Fruit fly (Drosophila melanogaster): ENCODE measurements around the gene Coq4.

The Coq4 gene

DNA sequence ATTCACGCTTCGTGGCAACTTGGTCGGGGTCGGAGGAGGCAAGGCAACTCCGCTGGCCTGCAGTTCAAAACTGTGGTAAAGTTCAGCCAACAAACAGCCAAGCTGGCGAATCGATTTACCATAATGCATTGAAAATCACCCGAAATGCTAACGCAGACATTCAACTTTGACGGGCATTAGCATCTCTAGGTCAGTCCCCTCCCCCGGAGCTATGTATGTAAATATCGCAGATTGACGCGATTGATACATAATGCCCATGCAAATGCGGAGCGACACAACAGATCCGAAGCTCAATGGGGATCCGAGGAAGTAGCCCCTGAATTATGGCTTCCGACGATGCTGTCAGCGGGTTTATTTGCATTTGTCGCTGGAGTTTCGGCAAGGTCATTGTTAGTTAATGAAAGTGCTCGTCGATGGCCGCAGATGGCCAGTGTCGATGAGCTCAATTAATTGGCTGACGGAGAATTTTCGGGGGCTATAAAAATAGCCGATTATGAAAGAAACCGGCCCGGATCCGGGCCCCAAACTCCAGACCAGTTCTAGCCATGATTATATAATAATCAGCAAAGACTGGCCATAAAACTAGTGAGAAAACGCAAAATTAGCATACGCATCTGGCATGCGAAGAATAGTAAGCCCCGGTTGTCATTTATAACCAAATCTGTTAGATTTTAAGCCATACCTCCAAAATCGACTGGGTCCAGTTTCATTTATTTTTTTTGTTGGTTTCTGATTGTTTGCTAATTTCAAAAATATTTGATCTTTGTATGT is 46.6 kb downstream of the Coq4 start:
- no peak for TF ChIP-seq fru (GFP tag; optimal IDR thresholded peaks at IDR 0.05)
- TF ChIP-seq Myc (optimal IDR thresholded peaks at IDR 0.05): no peak
- no peak for TF ChIP-seq sage (GFP tag; optimal IDR thresholded peaks at IDR 0.05)
- TF ChIP-seq woc (GFP tag; optimal IDR thresholded peaks at IDR 0.05): no peak
- no peak for TF ChIP-seq psq (GFP tag; optimal IDR thresholded peaks at IDR 0.05)
- no peak for TF ChIP-seq Sp1 (GFP tag; optimal IDR thresholded peaks at IDR 0.05)
- no peak for TF ChIP-seq tai (GFP tag; optimal IDR thresholded peaks at IDR 0.05)
- no peak for TF ChIP-seq Abd-B (GFP tag; optimal IDR thresholded peaks at IDR 0.05)
- no peak for TF ChIP-seq Hnf4 (GFP tag; optimal IDR thresholded peaks at IDR 0.05)
- no peak for TF ChIP-seq jim (GFP tag; optimal IDR thresholded peaks at IDR 0.05)
- no peak for TF ChIP-seq GATAd (GFP tag; optimal IDR thresholded peaks at IDR 0.05)
- TF ChIP-seq Jra (GFP tag; optimal IDR thresholded peaks at IDR 0.05): no peak
- no peak for TF ChIP-seq Hr78 (GFP tag; optimal IDR thresholded peaks at IDR 0.05)
- TF ChIP-seq dl (GFP tag; optimal IDR thresholded peaks at IDR 0.05; ENCODE audit: insufficient read depth in 1 of 2, partially characterized antibody in 2 of 2): no peak
- TF ChIP-seq sv (GFP tag; optimal IDR thresholded peaks at IDR 0.05): no peak
- TF ChIP-seq Mio (GFP tag; optimal IDR thresholded peaks at IDR 0.05): no peak

DNA sequence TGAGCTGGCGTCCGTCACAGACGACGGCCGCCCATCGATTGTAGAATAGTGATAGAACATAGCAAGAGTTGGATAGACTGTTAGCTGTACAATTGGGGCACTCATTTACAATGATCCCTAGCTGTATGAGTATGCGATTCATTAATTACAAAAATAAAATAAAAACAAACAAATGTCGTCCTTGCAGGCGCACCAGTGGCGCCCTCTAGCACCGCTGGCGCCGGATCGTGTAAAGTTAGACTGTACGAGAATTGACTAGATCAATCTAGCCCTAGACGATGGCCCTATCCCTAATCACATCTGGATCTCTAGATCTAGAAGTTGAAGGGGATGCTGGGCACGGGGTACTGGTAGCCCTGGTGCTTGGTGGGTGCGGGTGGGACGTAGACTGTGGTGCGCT is 49.7 kb downstream of the Coq4 start:
- TF ChIP-seq CG32264 (GFP tag; optimal IDR thresholded peaks at IDR 0.05) (no peak), Dfd (GFP tag; optimal IDR thresholded peaks at IDR 0.05) (no peak), h (GFP tag; optimal IDR thresholded peaks at IDR 0.05) (no peak), Sp1 (GFP tag; optimal IDR thresholded peaks at IDR 0.05) (no peak)

DNA sequence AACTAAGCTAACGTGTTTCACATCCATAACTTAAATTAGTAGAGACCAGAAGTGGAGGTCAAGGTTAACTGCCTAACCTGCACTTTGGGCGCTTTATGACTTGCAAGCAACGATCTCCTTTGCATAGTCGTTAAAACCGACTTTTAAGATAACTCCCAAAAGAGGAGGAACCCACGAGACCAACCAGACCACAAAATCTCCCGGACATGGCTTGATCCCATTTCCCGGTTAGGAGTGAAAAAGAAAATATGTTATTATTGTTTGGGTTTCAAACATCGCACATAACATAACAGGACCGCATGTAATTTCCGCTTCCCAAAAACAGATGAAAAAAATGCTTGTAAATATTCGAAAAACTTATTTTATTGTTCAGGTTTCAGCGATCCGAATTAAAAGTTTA is 50.1 kb downstream of the Coq4 start:
- TF ChIP-seq HLH106 (tag; optimal IDR thresholded peaks at IDR 0.05) (no peak), sv (GFP tag; optimal IDR thresholded peaks at IDR 0.05) (no peak), pan (optimal IDR thresholded peaks at IDR 0.05) (no peak), Rel (GFP tag; optimal IDR thresholded peaks at IDR 0.05) (no peak), Rel (tag; optimal IDR thresholded peaks at IDR 0.05) (no peak), Jra (GFP tag; optimal IDR thresholded peaks at IDR 0.05) (no peak), jim (GFP tag; optimal IDR thresholded peaks at IDR 0.05) (no peak), h (GFP tag; optimal IDR thresholded peaks at IDR 0.05) (no peak), foxo (GFP tag; optimal IDR thresholded peaks at IDR 0.05) (no peak), Hr83 (GFP tag; optimal IDR thresholded peaks at IDR 0.05; ENCODE audit: poor library complexity, severe bottlenecking) (no peak), lola (GFP tag; optimal IDR thresholded peaks at IDR 0.05) (no peak), Dfd (GFP tag; optimal IDR thresholded peaks at IDR 0.05) (no peak), woc (GFP tag; optimal IDR thresholded peaks at IDR 0.05) (no peak), psq (GFP tag; optimal IDR thresholded peaks at IDR 0.05) (no peak), CG32264 (GFP tag; optimal IDR thresholded peaks at IDR 0.05) (no peak), brk (GFP tag; optimal IDR thresholded peaks at IDR 0.05) (no peak), Sp1 (GFP tag; optimal IDR thresholded peaks at IDR 0.05) (no peak)

DNA sequence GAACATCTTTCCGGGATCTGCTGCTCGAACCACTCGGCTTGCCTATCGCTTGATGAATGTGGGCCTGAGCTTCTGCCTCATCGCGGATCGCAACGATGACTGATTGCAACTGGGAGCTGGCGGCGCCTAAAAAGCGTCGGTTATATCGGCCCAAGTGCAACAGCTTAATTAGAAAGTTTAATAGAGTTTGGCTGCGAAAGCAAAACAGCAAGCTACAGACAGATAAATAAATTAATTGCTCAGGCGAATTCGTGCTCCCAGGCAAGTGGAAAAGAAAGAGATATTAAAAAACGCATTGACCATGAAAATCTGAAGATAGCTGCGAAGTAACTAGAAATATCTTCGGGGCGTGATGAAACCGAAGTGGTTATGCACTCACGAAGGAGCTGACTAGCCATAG is 50.8 kb downstream of the Coq4 start, which contains the start of gene CG13728:
CG13728 (minus strand) TSS at position 101 of the 400 bp plus-strand sequence.
- TF ChIP-seq sv (GFP tag; optimal IDR thresholded peaks at IDR 0.05) (no peak), lola (GFP tag; optimal IDR thresholded peaks at IDR 0.05) (no peak)

DNA sequence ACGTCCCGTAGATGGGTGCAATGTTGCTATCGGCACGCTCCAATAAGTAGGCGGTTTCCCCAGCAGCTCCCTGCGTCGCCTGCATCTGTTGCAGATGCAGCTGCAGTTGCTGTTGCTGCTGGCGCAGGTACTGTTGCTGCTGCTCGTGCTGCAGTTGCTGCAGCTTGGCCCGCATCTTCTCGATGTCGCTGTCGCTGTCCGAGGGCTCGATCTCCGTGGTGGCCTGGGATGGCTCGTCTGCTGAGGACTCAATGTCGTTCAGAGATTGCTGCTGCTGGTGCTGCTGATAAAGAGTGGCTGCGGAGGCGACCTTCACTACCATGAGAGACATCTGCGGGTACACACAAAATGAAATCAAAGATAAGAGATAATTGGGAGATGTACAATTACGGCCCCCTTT is 51.4 kb downstream of the Coq4 start:
- TF ChIP-seq CG32264 (GFP tag; optimal IDR thresholded peaks at IDR 0.05): no peak
- no peak for TF ChIP-seq CrebA (GFP tag; optimal IDR thresholded peaks at IDR 0.05; ENCODE audit: borderline replicate concordance)

DNA sequence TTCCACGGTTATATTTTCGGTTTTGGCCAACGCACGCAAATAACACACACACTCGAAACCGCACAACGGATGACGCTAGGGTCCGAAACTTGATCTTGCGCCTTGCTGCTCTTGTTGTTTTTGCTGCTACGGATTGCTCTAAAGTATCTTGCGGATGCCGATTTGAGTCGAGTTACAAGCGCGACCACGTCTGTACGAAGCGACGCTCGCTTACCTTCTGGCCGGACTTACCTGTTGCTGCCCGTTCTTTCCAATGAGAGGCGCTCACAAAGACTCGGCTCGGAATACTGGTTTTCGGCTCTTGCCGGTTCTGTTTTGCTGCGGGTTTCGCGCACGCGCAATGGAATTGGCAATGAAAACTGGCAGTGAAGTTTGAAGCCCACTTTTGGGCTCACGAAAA is 54.1 kb downstream of the Coq4 start, which contains the start of gene Cad74A:
Cad74A (minus strand) TSS at position 220 of the 400 bp plus-strand sequence.
- TF ChIP-seq OdsH (GFP tag; optimal IDR thresholded peaks at IDR 0.05) (no peak), tai (GFP tag; optimal IDR thresholded peaks at IDR 0.05) (no peak), br (GFP tag; optimal IDR thresholded peaks at IDR 0.05) (no peak), Mio (GFP tag; optimal IDR thresholded peaks at IDR 0.05) (no peak), Hnf4 (GFP tag; optimal IDR thresholded peaks at IDR 0.05) (no peak), Rel (GFP tag; optimal IDR thresholded peaks at IDR 0.05) (no peak), Rel (tag; optimal IDR thresholded peaks at IDR 0.05) (no peak), foxo (GFP tag; optimal IDR thresholded peaks at IDR 0.05) (no peak), sage (GFP tag; optimal IDR thresholded peaks at IDR 0.05) (no peak), dmrt93B (GFP tag; optimal IDR thresholded peaks at IDR 0.05) (no peak), CG32264 (GFP tag; optimal IDR thresholded peaks at IDR 0.05) (no peak), usp (GFP tag; optimal IDR thresholded peaks at IDR 0.05) (no peak), HLH106 (tag; optimal IDR thresholded peaks at IDR 0.05) (no peak), Sp1 (GFP tag; optimal IDR thresholded peaks at IDR 0.05) (no peak), dl (GFP tag; optimal IDR thresholded peaks at IDR 0.05; ENCODE audit: insufficient read depth in 1 of 2, partially characterized antibody in 2 of 2) (peak in 1 of 2 experiments; percentile 5), sv (GFP tag; optimal IDR thresholded peaks at IDR 0.05) (no peak), Dif (GFP tag; optimal IDR thresholded peaks at IDR 0.05; ENCODE audit: partially characterized antibody) (peak; percentile 53), CrebA (GFP tag; optimal IDR thresholded peaks at IDR 0.05; ENCODE audit: borderline replicate concordance) (no peak), fru (GFP tag; optimal IDR thresholded peaks at IDR 0.05) (no peak), h (GFP tag; optimal IDR thresholded peaks at IDR 0.05) (no peak), dsf (GFP tag; optimal IDR thresholded peaks at IDR 0.05; ENCODE audit: borderline replicate concordance) (no peak), Hr78 (GFP tag; optimal IDR thresholded peaks at IDR 0.05) (no peak), jim (GFP tag; optimal IDR thresholded peaks at IDR 0.05) (no peak), CG9705 (GFP tag; optimal IDR thresholded peaks at IDR 0.05) (no peak), Vsx2 (GFP tag; optimal IDR thresholded peaks at IDR 0.05; ENCODE audit: partially characterized antibody) (peak; percentile 47), Abd-B (GFP tag; optimal IDR thresholded peaks at IDR 0.05) (no peak), brk (GFP tag; optimal IDR thresholded peaks at IDR 0.05) (no peak), Jra (GFP tag; optimal IDR thresholded peaks at IDR 0.05) (no peak)

Measured in whole organism, wandering third instar larva.